Worm (Caenorhabditis elegans) whole organism, mixed stage, embryonic: ENCODE measurements around the gene Y43B11AR.1.

Source experiments
- M03D4.4 ChIP-seq: sonication (generic microtip); optimal IDR thresholded peaks from 2 replicates; lab custom pipeline; 2017; ENCODE audit warnings: mild to moderate bottlenecking, missing genetic modification characterization, missing compliant biosample characterization
- bed-3 ChIP-seq: fragments of 200-800 bp; sonication (Bioruptor generic); optimal IDR thresholded peaks from 3 replicates; lab custom pipeline; 2018; ENCODE audit warnings: mild to moderate bottlenecking, missing genetic modification characterization, moderate library complexity, missing compliant biosample characterization
- ceh-39 ChIP-seq: fragments of 150-350 bp; optimal IDR thresholded peaks from 2 replicates; lab custom pipeline; 2014; ENCODE audit warnings: missing biosample characterization, missing genetic modification characterization
- ceh-43 ChIP-seq: fragments of 200-800 bp; sonication (Bioruptor generic); optimal IDR thresholded peaks from 2 replicates; lab custom pipeline; 2018; ENCODE audit warnings: mild to moderate bottlenecking, missing genetic modification characterization, moderate library complexity, missing compliant biosample characterization
- ceh-83 ChIP-seq: fragments of 200-800 bp; sonication (Bioruptor generic); optimal IDR thresholded peaks from 2 replicates; lab custom pipeline; 2018; ENCODE audit warnings: mild to moderate bottlenecking, missing genetic modification characterization, missing compliant biosample characterization
- ces-1 ChIP-seq: fragments of 150-350 bp; optimal IDR thresholded peaks from 2 replicates; lab custom pipeline; 2014; ENCODE audit warnings: missing biosample characterization, missing genetic modification reagents, missing genetic modification characterization
- cnd-1 ChIP-seq: fragments of 200-800 bp; sonication (Bioruptor generic); optimal IDR thresholded peaks from 2 replicates; lab custom pipeline; 2018; ENCODE audit warnings: mild to moderate bottlenecking, missing genetic modification characterization, missing compliant biosample characterization
- drap-1 ChIP-seq: fragments of 200-800 bp; sonication (Bioruptor generic); optimal IDR thresholded peaks from 3 replicates; lab custom pipeline; 2018; ENCODE audit warnings: mild to moderate bottlenecking, missing genetic modification characterization, missing compliant biosample characterization
- elt-1 ChIP-seq: sonication (generic microtip); optimal IDR thresholded peaks from 2 replicates; lab custom pipeline; 2017; ENCODE audit warnings: missing genetic modification characterization, mild to moderate bottlenecking, missing compliant biosample characterization, antibody characterized with exemption, moderate library complexity, borderline replicate concordance; ENCODE audit not compliant: insufficient read depth
- elt-3 ChIP-seq: fragments of 150-350 bp; optimal IDR thresholded peaks from 2 replicates; lab custom pipeline; 2014; ENCODE audit warnings: missing biosample characterization, missing genetic modification characterization
- flh-1 ChIP-seq: fragments of 200-800 bp; sonication (Bioruptor generic); optimal IDR thresholded peaks from 2 replicates; lab custom pipeline; 2018; ENCODE audit warnings: mild to moderate bottlenecking, missing genetic modification characterization, moderate library complexity, missing compliant biosample characterization
- ham-2 ChIP-seq: fragments of 200-800 bp; sonication (Bioruptor generic); optimal IDR thresholded peaks from 2 replicates; lab custom pipeline; 2018; ENCODE audit warnings: mild to moderate bottlenecking, missing genetic modification characterization, missing compliant biosample characterization
- hlh-1 ChIP-seq: fragments of 150-350 bp; optimal IDR thresholded peaks from 2 replicates; lab custom pipeline; 2014; ENCODE audit warnings: missing biosample characterization, missing genetic modification reagents, missing genetic modification characterization
- lin-13 ChIP-seq: fragments of 150-350 bp; optimal IDR thresholded peaks from 2 replicates; lab custom pipeline; 2014; ENCODE audit warnings: missing biosample characterization, missing genetic modification characterization
- mep-1 ChIP-seq: fragments of 150-350 bp; optimal IDR thresholded peaks from 2 replicates; lab custom pipeline; 2017; ENCODE audit warnings: missing biosample characterization, missing genetic modification reagents, missing genetic modification characterization, inconsistent platforms
- mls-2 ChIP-seq: sonication (generic microtip); optimal IDR thresholded peaks from 2 replicates; lab custom pipeline; 2016; ENCODE audit warnings: mild to moderate bottlenecking, missing genetic modification characterization, moderate library complexity, missing compliant biosample characterization
- nhr-12 ChIP-seq: fragments of 150-350 bp; optimal IDR thresholded peaks from 2 replicates; lab custom pipeline; 2014; ENCODE audit warnings: missing biosample characterization, missing genetic modification characterization
- nhr-2 ChIP-seq: fragments of 150-350 bp; optimal IDR thresholded peaks from 2 replicates; lab custom pipeline; 2014; ENCODE audit warnings: missing biosample characterization, missing genetic modification characterization
- nhr-237 ChIP-seq: fragments of 150-350 bp; optimal IDR thresholded peaks from 2 replicates; lab custom pipeline; 2014; ENCODE audit warnings: missing biosample characterization, missing genetic modification characterization
- nhr-76 ChIP-seq: sonication (generic microtip); optimal IDR thresholded peaks from 2 replicates; lab custom pipeline; 2017; ENCODE audit warnings: missing biosample characterization, missing genetic modification characterization
- sem-2 ChIP-seq: fragments of 200-800 bp; sonication (Bioruptor generic); optimal IDR thresholded peaks from 2 replicates; lab custom pipeline; 2018; ENCODE audit warnings: mild to moderate bottlenecking, missing genetic modification characterization, missing compliant biosample characterization
- sptf-1 ChIP-seq: sonication (generic microtip); optimal IDR thresholded peaks from 2 replicates; lab custom pipeline; 2017; ENCODE audit warnings: mild to moderate bottlenecking, missing genetic modification characterization, moderate library complexity, missing compliant biosample characterization
- tbx-8 ChIP-seq: fragments of 200-800 bp; sonication (Bioruptor generic); optimal IDR thresholded peaks from 2 replicates; lab custom pipeline; 2018; ENCODE audit warnings: mild to moderate bottlenecking, missing genetic modification characterization, moderate library complexity, missing compliant biosample characterization
- unc-120 ChIP-seq: sonication (generic microtip); optimal IDR thresholded peaks from 2 replicates; lab custom pipeline; 2017; ENCODE audit warnings: missing genetic modification characterization, missing compliant biosample characterization; ENCODE audit not compliant: poor library complexity, severe bottlenecking
- zip-8 ChIP-seq: fragments of 150-350 bp; optimal IDR thresholded peaks from 2 replicates; lab custom pipeline; 2014; ENCODE audit warnings: missing biosample characterization, missing genetic modification characterization
- ztf-11 ChIP-seq: fragments of 150-350 bp; optimal IDR thresholded peaks from 2 replicates; lab custom pipeline; 2014; ENCODE audit warnings: missing biosample characterization, missing genetic modification characterization

Gene Y43B11AR.1

DNA sequence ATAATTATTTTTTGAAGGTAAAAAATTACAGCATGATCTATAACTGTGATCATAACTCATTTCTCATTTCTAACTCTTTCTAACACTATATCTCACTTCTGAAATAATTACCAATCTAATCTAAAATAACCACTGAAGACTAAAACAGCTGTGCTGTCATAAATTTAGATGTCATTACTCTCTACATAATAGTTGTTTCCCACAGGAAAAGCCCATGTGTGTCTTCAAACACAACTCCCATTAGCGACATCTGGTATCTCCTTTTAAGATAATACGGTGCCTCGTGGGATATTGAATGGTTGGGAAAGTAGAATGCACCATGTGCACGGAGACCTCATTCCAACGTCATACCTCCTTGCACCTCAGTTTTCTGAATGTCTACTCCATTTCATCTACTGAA lies 16.3 kb upstream of the Y43B11AR.1 start, which contains the start of gene Y43B11AL.1:
Gene Y43B11AL.1, plus strand, starts transcription at position 301 of the 400 bp plus-strand sequence.
- TF ChIP-seq sem-2 (GFP tag; lab: Kevin White, UChicago) (no peak), nhr-76 (tag; lab: Kevin White, UChicago) (no peak), mep-1 (tag; lab: Kevin White, UChicago) (no peak), ceh-83 (GFP tag; lab: Kevin White, UChicago) (no peak), flh-1 (GFP tag; lab: Kevin White, UChicago) (no peak), hlh-1 (tag; lab: Kevin White, UChicago) (no peak), sptf-1 (tag; lab: Kevin White, UChicago) (no peak), nhr-12 (tag; lab: Kevin White, UChicago) (no peak), ceh-43 (no peak), bed-3 (no peak)

DNA sequence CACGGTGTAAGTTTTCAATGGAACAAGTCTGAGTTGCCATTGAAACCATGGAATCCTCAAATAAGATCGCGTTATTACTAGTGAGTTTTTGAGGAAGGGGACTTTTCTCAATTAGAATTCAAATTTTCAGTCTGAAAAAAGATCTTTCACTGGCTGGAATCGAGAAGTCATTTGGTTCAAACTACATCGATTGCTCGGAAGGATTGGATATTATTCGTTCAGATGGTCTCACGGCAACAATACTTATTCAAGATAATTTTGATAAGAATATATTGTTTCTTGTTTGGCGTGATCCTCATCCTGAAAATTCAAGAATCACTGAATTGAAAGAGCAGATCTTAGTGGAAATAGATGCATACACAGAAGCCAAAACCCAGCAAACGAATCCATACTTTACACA lies 13.9 kb upstream of the Y43B11AR.1 start:
- no peak for TF ChIP-seq nhr-76 (tag; lab: Kevin White, UChicago)
- TF ChIP-seq M03D4.4 (tag; lab: Kevin White, UChicago): no peak
- no peak for TF ChIP-seq ceh-39 (tag; lab: Kevin White, UChicago)

DNA sequence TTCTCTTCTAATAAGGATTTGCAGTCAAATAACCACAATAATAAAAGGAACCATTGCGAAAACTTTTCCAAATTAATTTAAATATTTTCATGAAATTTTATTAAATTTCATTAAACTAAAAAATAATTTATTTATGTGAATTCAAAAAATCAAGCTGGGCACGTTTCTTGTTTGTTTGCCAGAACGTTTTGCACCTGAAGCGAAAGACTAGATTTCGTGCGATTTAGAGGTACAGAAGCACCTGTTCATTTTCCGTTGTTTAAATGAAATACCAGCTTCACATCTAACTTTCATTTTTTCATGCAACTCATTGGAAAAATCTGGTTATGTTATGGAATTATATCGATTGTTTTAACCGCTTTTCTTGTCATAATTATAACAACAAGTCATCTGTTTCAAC lies 9.2 kb upstream of the Y43B11AR.1 start, which contains the start of gene srg-48:
Gene srg-48, plus strand, starts transcription at position 301 of the 400 bp plus-strand sequence.
- TF ChIP-seq unc-120 (tag; lab: Kevin White, UChicago): no peak
- TF ChIP-seq ces-1 (GFP tag; lab: Kevin White, UChicago): no peak
- TF ChIP-seq tbx-8 (GFP tag; lab: Kevin White, UChicago): no peak
- TF ChIP-seq ztf-11 (tag; lab: Kevin White, UChicago): no peak
- TF ChIP-seq M03D4.4 (tag; lab: Kevin White, UChicago): no peak
- no peak for TF ChIP-seq hlh-1 (tag; lab: Kevin White, UChicago)
- TF ChIP-seq, all 35 proteins: peak for 0

DNA sequence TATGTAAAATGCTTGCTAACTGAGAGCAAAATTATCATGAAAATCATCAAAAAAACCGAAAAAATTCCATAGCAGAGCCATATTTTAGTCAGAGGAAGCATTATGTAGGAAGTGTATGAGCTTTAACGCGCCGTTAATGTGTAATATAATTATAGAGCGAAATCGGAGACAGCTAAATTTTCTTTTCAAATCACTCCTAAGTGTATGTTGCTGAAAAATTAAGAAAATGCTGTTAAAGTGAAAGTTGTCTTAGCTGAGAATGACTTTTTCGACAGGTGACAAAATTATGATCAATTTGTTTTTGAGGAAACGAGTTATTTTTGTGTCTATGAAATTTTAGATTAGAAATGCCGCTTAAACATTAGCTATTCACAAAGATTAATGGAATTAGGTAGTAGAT lies 6.3 kb upstream of the Y43B11AR.1 start, which contains the start of gene srg-50:
Gene srg-50, minus strand, starts transcription at position 101 of the 400 bp plus-strand sequence.
- TF ChIP-seq mep-1 (tag; lab: Kevin White, UChicago) (no peak), elt-3 (tag; lab: Kevin White, UChicago) (no peak), M03D4.4 (tag; lab: Kevin White, UChicago) (no peak), zip-8 (no peak), lin-13 (no peak), elt-1 (no peak), ztf-11 (tag; lab: Kevin White, UChicago) (no peak), hlh-1 (tag; lab: Kevin White, UChicago) (no peak), ceh-43 (no peak), nhr-76 (tag; lab: Kevin White, UChicago) (no peak), nhr-12 (tag; lab: Kevin White, UChicago) (no peak), nhr-237 (tag; lab: Kevin White, UChicago) (no peak), mls-2 (tag; lab: Kevin White, UChicago) (no peak), ceh-83 (GFP tag; lab: Kevin White, UChicago) (no peak)

DNA sequence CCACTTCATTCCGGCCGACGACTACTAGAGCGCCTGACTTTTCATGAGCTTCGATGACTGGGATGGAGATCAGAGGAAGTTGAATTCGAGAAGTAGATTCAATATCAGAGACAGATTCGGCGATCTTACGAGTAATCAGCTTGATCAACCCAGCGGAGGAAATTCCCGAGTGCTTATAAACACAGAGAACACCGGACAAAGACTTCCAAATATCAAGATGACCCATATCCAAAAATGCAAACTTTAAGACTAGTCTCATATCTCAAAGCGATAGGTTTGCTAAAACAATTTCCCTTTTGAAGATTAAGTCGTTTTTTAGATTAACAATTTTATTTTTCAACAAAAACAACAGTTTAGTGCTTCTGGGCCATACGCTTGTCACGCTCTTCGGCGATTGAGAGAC lies 2.1 kb downstream of the Y43B11AR.1 start, which contains the start of gene Y43B11AR.3:
Gene Y43B11AR.3, minus strand, starts transcription at position 335 of the 403 bp plus-strand sequence.
- no peak for TF ChIP-seq zip-8
- no peak for TF ChIP-seq ham-2 (GFP tag; lab: Kevin White, UChicago)
- no peak for TF ChIP-seq hlh-1 (tag; lab: Kevin White, UChicago)
- TF ChIP-seq nhr-12 (tag; lab: Kevin White, UChicago): no peak
- TF ChIP-seq nhr-2 (tag; lab: Kevin White, UChicago): no peak
- TF ChIP-seq cnd-1 (tag; lab: Kevin White, UChicago): no peak

DNA sequence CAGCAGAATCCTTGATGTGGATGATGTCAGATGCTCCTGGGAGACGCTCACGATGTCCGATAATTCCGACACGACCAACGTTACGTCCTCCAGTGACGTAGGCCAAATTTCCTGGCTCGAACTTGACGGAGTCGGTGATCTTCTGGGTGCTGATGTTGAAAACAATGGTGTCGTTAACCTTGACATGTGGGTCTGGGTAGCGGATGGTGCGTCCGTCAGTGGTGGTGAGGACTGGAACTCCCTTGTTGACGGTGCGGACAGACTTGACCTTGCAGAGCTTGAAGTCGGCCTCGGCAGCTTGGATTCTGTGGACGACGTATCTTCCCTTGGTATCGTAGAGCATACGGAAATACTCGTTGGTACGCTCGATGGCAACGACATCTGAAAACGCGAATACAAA lies 2.7 kb downstream of the Y43B11AR.1 start:
- no peak for TF ChIP-seq nhr-237 (tag; lab: Kevin White, UChicago)
- no peak for TF ChIP-seq drap-1 (GFP tag; lab: Kevin White, UChicago)
- no peak for TF ChIP-seq nhr-76 (tag; lab: Kevin White, UChicago)
- TF ChIP-seq, all 35 proteins: peak for 0
